Fruit fly (Drosophila melanogaster): ENCODE data around the gene Sbat.

DNA sequence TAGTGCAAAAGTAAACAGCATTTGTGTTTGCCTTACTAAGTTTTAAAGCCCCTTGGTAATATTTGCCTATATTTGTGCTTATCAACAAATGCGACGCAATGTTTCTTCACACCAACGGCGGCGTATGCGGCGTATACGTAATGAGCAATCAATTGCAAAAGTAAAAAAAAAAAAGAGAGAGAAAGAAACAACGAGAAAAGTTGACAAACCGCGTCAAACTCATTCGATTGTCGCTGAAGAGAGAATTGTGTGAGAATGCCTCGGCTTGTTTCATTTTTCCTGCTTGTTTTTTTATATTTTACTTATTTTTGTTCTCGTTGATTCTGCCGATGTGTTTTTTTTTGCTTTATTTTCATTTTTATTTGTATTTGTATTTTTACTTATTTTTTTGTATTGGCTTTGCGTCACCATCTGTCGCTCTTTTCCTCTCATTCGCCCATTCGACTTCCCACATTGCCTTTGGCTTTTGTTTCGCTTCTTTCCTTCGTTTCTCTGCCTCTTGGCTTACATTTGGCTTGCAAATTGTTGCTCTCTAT is 46.2 kb downstream of the Sbat start:
- peak; percentile 73 for TF ChIP-seq tj (GFP tag; optimal IDR thresholded peaks at IDR 0.05)
- TF ChIP-seq pad (GFP tag; optimal IDR thresholded peaks at IDR 0.05), result no peak
- TF ChIP-seq Mnt (GFP tag; optimal IDR thresholded peaks at IDR 0.05), result peak; percentile 70
- no peak for TF ChIP-seq cnc (optimal IDR thresholded peaks at IDR 0.05)
- TF ChIP-seq Hr96 (GFP tag; optimal IDR thresholded peaks at IDR 0.05), result peak; percentile 29
- no peak for TF ChIP-seq bab1 (GFP tag; optimal IDR thresholded peaks at IDR 0.05)
- TF ChIP-seq CG7101 (tag; optimal IDR thresholded peaks at IDR 0.05), result peak; percentile 76
